Fruit fly (Drosophila melanogaster) whole organism, embryonic: Measurements from ENCODE around the gene LIMK1.

Source experiments
- Ada2b ChIP-seq: fragments of 200-800 bp; sonication (Bioruptor generic); IDR thresholded peaks from 2 replicates; pipeline ENCODE4 v1.3.6; 2022; ENCODE audit warnings: missing biosample characterization, missing genetic modification characterization
- Antp ChIP-seq: fragments of 200-800 bp; sonication (Bioruptor generic); optimal IDR thresholded peaks from 3 replicates; lab custom pipeline; 2016; ENCODE audit warnings: missing biosample characterization, missing genetic modification characterization
- CG10462 ChIP-seq: fragments of 200-800 bp; sonication (Bioruptor generic); optimal IDR thresholded peaks from 2 replicates; lab custom pipeline; 2016; ENCODE audit warnings: missing biosample characterization, missing genetic modification characterization
- CG12155 ChIP-seq: fragments of 200-800 bp; sonication (Bioruptor generic); optimal IDR thresholded peaks from 3 replicates; lab custom pipeline; 2016; ENCODE audit warnings: missing biosample characterization, missing genetic modification characterization
- CG14667 ChIP-seq: fragments of 200-800 bp; sonication (Bioruptor generic); IDR thresholded peaks from 2 replicates; pipeline ENCODE4 v1.3.6; 2022; ENCODE audit warnings: missing biosample characterization, missing genetic modification characterization
- CG14710 ChIP-seq: fragments of 200-800 bp; sonication (Bioruptor generic); optimal IDR thresholded peaks from 3 replicates; lab custom pipeline; 2019; ENCODE audit warnings: missing biosample characterization, mild to moderate bottlenecking, missing genetic modification characterization, moderate library complexity
- CG15011 ChIP-seq: fragments of 200-800 bp; sonication (Bioruptor generic); optimal IDR thresholded peaks from 3 replicates; lab custom pipeline; 2018; ENCODE audit warnings: missing biosample characterization, mild to moderate bottlenecking, missing genetic modification characterization
- CG15073 ChIP-seq: fragments of 200-800 bp; sonication (Bioruptor generic); optimal IDR thresholded peaks from 2 replicates; lab custom pipeline; 2016; ENCODE audit warnings: missing biosample characterization, missing genetic modification characterization
- CG2120 ChIP-seq: fragments of 200-800 bp; sonication (Bioruptor generic); optimal IDR thresholded peaks from 3 replicates; lab custom pipeline; 2016; ENCODE audit warnings: missing biosample characterization, missing genetic modification characterization
- CG31441 ChIP-seq: fragments of 200-800 bp; sonication (Bioruptor generic); IDR thresholded peaks from 2 replicates; pipeline ENCODE4 v1.3.6; 2022; ENCODE audit warnings: missing biosample characterization, missing genetic modification characterization
- CG4854 ChIP-seq: fragments of 200-800 bp; sonication (Bioruptor generic); optimal IDR thresholded peaks from 2 replicates; lab custom pipeline; 2016; ENCODE audit warnings: missing biosample characterization, missing genetic modification characterization, inconsistent platforms
- CG7963 ChIP-seq: fragments of 200-800 bp; sonication (Bioruptor generic); IDR thresholded peaks from 3 replicates; pipeline ENCODE4 v1.3.6; 2022; ENCODE audit warnings: missing biosample characterization, missing genetic modification characterization; ENCODE audit not compliant: partially characterized antibody
- CG8290 ChIP-seq, 3 experiments: fragments of 200-800 bp; sonication (Bioruptor generic); optimal IDR thresholded peaks; 2 replicates each; lab custom pipeline; 2016 to 2019; ENCODE audit warnings: missing biosample characterization in 3 of 3, missing genetic modification characterization in 3 of 3, mild to moderate bottlenecking in 2 of 3, moderate library complexity in 1 of 3
- CG8388 ChIP-seq: fragments of 200-800 bp; sonication (Bioruptor generic); optimal IDR thresholded peaks from 2 replicates; lab custom pipeline; 2019; ENCODE audit warnings: missing biosample characterization, mild to moderate bottlenecking, missing genetic modification characterization, moderate library complexity
- CG9437 ChIP-seq: fragments of 200-800 bp; sonication (Bioruptor generic); optimal IDR thresholded peaks from 2 replicates; lab custom pipeline; 2018; ENCODE audit warnings: missing biosample characterization, mild to moderate bottlenecking, missing genetic modification characterization
- D ChIP-seq, 2 experiments: fragments of 200-800 bp in 1 of 2; fragments of >200 bp in 1 of 2; sonication (Bioruptor generic) in 1 of 2; optimal IDR thresholded peaks; 2 replicates in 1 of 2; 3 replicates in 1 of 2; lab custom pipeline; 2017; ENCODE audit warnings: mild to moderate bottlenecking in 1 of 2, missing biosample characterization in 1 of 2, missing genetic modification characterization in 1 of 2, missing genetic modification reagents in 1 of 2
- Gsc ChIP-seq: fragments of 200-800 bp; sonication (Bioruptor generic); IDR thresholded peaks from 2 replicates; pipeline ENCODE4 v1.3.6; 2022; ENCODE audit warnings: missing biosample characterization, missing genetic modification characterization
- Hmx ChIP-seq: fragments of 200-800 bp; sonication (Bioruptor generic); optimal IDR thresholded peaks from 2 replicates; lab custom pipeline; 2016; ENCODE audit warnings: missing biosample characterization, missing genetic modification characterization
- Lim3 ChIP-seq: fragments of 200-800 bp; sonication (Bioruptor generic); IDR thresholded peaks from 2 replicates; pipeline ENCODE4 v1.3.6; 2022; ENCODE audit warnings: missing biosample characterization, missing genetic modification characterization
- MTF-1 ChIP-seq: fragments of 200-800 bp; sonication (Bioruptor generic); optimal IDR thresholded peaks from 2 replicates; lab custom pipeline; 2018; ENCODE audit warnings: missing biosample characterization, mild to moderate bottlenecking, missing genetic modification characterization, borderline replicate concordance
- NK7.1 ChIP-seq: fragments of 200-800 bp; sonication (Bioruptor generic); optimal IDR thresholded peaks from 3 replicates; lab custom pipeline; 2016; ENCODE audit warnings: missing biosample characterization, missing genetic modification characterization
- PHDP ChIP-seq: fragments of 200-800 bp; sonication (Bioruptor generic); optimal IDR thresholded peaks from 3 replicates; lab custom pipeline; 2018; ENCODE audit warnings: missing biosample characterization, mild to moderate bottlenecking, missing genetic modification characterization, moderate library complexity
- Sry-β ChIP-seq: fragments of 200-800 bp; sonication (Bioruptor generic); optimal IDR thresholded peaks from 2 replicates; lab custom pipeline; 2018; ENCODE audit warnings: missing biosample characterization, mild to moderate bottlenecking, missing genetic modification characterization, moderate library complexity
- Stat92E ChIP-seq, 3 experiments: fragments of >200 bp in 2 of 3; fragments of 200-800 bp in 1 of 3; sonication (Bioruptor generic) in 1 of 3; optimal IDR thresholded peaks; 2 replicates each; lab custom pipeline; 2017 to 2019; ENCODE audit warnings: missing biosample characterization in 3 of 3, missing genetic modification characterization in 3 of 3, mild to moderate bottlenecking in 1 of 3, moderate library complexity in 1 of 3
- Vsx1 ChIP-seq: fragments of 200-800 bp; sonication (Bioruptor generic); optimal IDR thresholded peaks from 2 replicates; lab custom pipeline; 2017; ENCODE audit warnings: missing biosample characterization, mild to moderate bottlenecking, missing genetic modification characterization, missing genetic modification reagents
- bsh ChIP-seq, 2 experiments: fragments of 200-800 bp; sonication (Bioruptor generic); optimal IDR thresholded peaks; 2 replicates each; lab custom pipeline; 2017 to 2018; ENCODE audit warnings: mild to moderate bottlenecking in 2 of 2, missing biosample characterization in 2 of 2, missing genetic modification characterization in 2 of 2, moderate library complexity in 1 of 2
- crp ChIP-seq, 2 experiments: fragments of 200-800 bp; sonication (Bioruptor generic); optimal IDR thresholded peaks; 2 replicates in 1 of 2; 3 replicates in 1 of 2; lab custom pipeline; 2017; ENCODE audit warnings: missing biosample characterization in 2 of 2, missing genetic modification characterization in 2 of 2, mild to moderate bottlenecking in 1 of 2, moderate library complexity in 1 of 2
- dan ChIP-seq: fragments of 200-800 bp; sonication (Bioruptor generic); IDR thresholded peaks from 2 replicates; pipeline ENCODE4 v1.3.6; 2022; ENCODE audit warnings: missing biosample characterization, missing genetic modification characterization
- dm ChIP-seq: fragments of 200-800 bp; sonication (Bioruptor generic); optimal IDR thresholded peaks from 3 replicates; lab custom pipeline; 2016; ENCODE audit warnings: missing biosample characterization, missing genetic modification characterization
- esg ChIP-seq: fragments of 200-800 bp; sonication (Bioruptor generic); conservative IDR thresholded peaks from 2 replicates; pipeline ENCODE4 v1.3.6; 2022; ENCODE audit warnings: missing biosample characterization, missing genetic modification characterization
- fd96Cb ChIP-seq: fragments of 200-800 bp; sonication (Bioruptor generic); optimal IDR thresholded peaks from 2 replicates; lab custom pipeline; 2018; ENCODE audit warnings: missing biosample characterization, mild to moderate bottlenecking, missing genetic modification characterization, moderate library complexity
- gcm ChIP-seq: fragments of 200-800 bp; sonication (Bioruptor generic); optimal IDR thresholded peaks from 2 replicates; lab custom pipeline; 2019; ENCODE audit warnings: missing biosample characterization, mild to moderate bottlenecking, missing genetic modification characterization, moderate library complexity
- hbn ChIP-seq: fragments of 200-800 bp; sonication (Bioruptor generic); IDR thresholded peaks from 2 replicates; pipeline ENCODE4 v1.3.6; 2022; ENCODE audit warnings: missing biosample characterization, missing genetic modification characterization; ENCODE audit not compliant: partially characterized antibody
- inv ChIP-seq: fragments of 200-800 bp; sonication (Bioruptor generic); IDR thresholded peaks from 2 replicates; pipeline ENCODE4 v1.3.6; 2022; ENCODE audit warnings: missing biosample characterization, missing genetic modification characterization; ENCODE audit not compliant: partially characterized antibody
- kah ChIP-seq: fragments of 200-800 bp; sonication (Bioruptor generic); optimal IDR thresholded peaks from 2 replicates; lab custom pipeline; 2018; ENCODE audit warnings: missing biosample characterization, mild to moderate bottlenecking, missing genetic modification characterization
- lbe ChIP-seq: fragments of 200-800 bp; sonication (Bioruptor generic); optimal IDR thresholded peaks from 2 replicates; lab custom pipeline; 2016; ENCODE audit warnings: missing biosample characterization, mild to moderate bottlenecking, missing genetic modification characterization
- maf-S ChIP-seq: fragments of 200-800 bp; sonication (Bioruptor generic); optimal IDR thresholded peaks from 2 replicates; lab custom pipeline; 2016; ENCODE audit warnings: missing biosample characterization, missing genetic modification characterization
- nom ChIP-seq: fragments of 200-800 bp; sonication (Bioruptor generic); optimal IDR thresholded peaks from 2 replicates; lab custom pipeline; 2017; ENCODE audit warnings: missing biosample characterization, missing genetic modification characterization, mild to moderate bottlenecking, moderate library complexity, missing genetic modification reagents
- oc ChIP-seq: fragments of 200-800 bp; sonication (Bioruptor generic); optimal IDR thresholded peaks from 2 replicates; lab custom pipeline; 2018; ENCODE audit warnings: missing biosample characterization, mild to moderate bottlenecking, missing genetic modification characterization, moderate library complexity
- org-1 ChIP-seq: fragments of 200-800 bp; sonication (Bioruptor generic); optimal IDR thresholded peaks from 2 replicates; lab custom pipeline; 2017; ENCODE audit warnings: missing biosample characterization, missing genetic modification characterization
- pnt ChIP-seq: fragments of 200-800 bp; sonication (Bioruptor generic); optimal IDR thresholded peaks from 3 replicates; lab custom pipeline; 2016; ENCODE audit warnings: missing biosample characterization, missing genetic modification characterization
- psq ChIP-seq: fragments of 200-800 bp; sonication (Bioruptor generic); optimal IDR thresholded peaks from 2 replicates; lab custom pipeline; 2017; ENCODE audit warnings: missing biosample characterization, missing genetic modification characterization
- schlank ChIP-seq: fragments of 200-800 bp; sonication (Bioruptor generic); optimal IDR thresholded peaks from 2 replicates; lab custom pipeline; 2018; ENCODE audit warnings: missing biosample characterization, mild to moderate bottlenecking, missing genetic modification characterization
- slou ChIP-seq: fragments of 200-800 bp; sonication (Bioruptor generic); optimal IDR thresholded peaks from 3 replicates; lab custom pipeline; 2016; ENCODE audit warnings: missing biosample characterization, missing genetic modification characterization
- sna ChIP-seq: fragments of 200-800 bp; sonication (Bioruptor generic); IDR thresholded peaks from 2 replicates; pipeline ENCODE4 v1.3.6; 2022; ENCODE audit warnings: missing biosample characterization, missing genetic modification characterization; ENCODE audit not compliant: partially characterized antibody
- sr ChIP-seq: fragments of 200-800 bp; sonication (Bioruptor generic); IDR thresholded peaks from 3 replicates; pipeline ENCODE4 v1.3.6; 2022; ENCODE audit warnings: missing biosample characterization, missing genetic modification characterization
- stwl ChIP-seq: fragments of 200-800 bp; sonication (Bioruptor generic); optimal IDR thresholded peaks from 3 replicates; lab custom pipeline; 2018; ENCODE audit warnings: missing biosample characterization, mild to moderate bottlenecking, missing genetic modification characterization, moderate library complexity
- tap ChIP-seq: fragments of 200-800 bp; optimal IDR thresholded peaks from 3 replicates; lab custom pipeline; 2019; ENCODE audit warnings: missing biosample characterization, mild to moderate bottlenecking, missing genetic modification characterization, moderate library complexity
- zen ChIP-seq: fragments of 200-800 bp; sonication (Bioruptor generic); optimal IDR thresholded peaks from 3 replicates; lab custom pipeline; 2018; ENCODE audit warnings: missing biosample characterization, mild to moderate bottlenecking, missing genetic modification characterization, moderate library complexity

Gene LIMK1

dm6 chrX:12547657-12548056 is 44.3 kb downstream of the LIMK1 start (continued):
- TF ChIP-seq gcm (GFP tag; lab: Kevin White, UChicago) (no peak), zen (tag; lab: Kevin White, UChicago) (no peak), Gsc (GFP tag; lab: Robert Waterston, UW) (no peak), maf-S (GFP tag; lab: Kevin White, UChicago) (no peak), D (optimal IDR thresholded peaks at IDR 0.05; lab: Kevin White, UChicago) (no peak), D (GFP tag; optimal IDR thresholded peaks at IDR 0.05; lab: Kevin White, UChicago) (no peak), Lim3 (GFP tag; lab: Robert Waterston, UW) (no peak), crp (GFP tag; optimal IDR thresholded peaks at IDR 0.05; lab: Kevin White, UChicago) (no peak), Ada2b (GFP tag; lab: Robert Waterston, UW) (no peak), schlank (tag; lab: Kevin White, UChicago) (no peak), CG15011 (no peak), CG14710 (no peak), sna (GFP tag; lab: Robert Waterston, UW) (no peak), CG8388 (GFP tag; lab: Kevin White, UChicago) (peak; percentile 100), CG14667 (GFP tag; lab: Robert Waterston, UW) (no peak), bsh (GFP tag; optimal IDR thresholded peaks at IDR 0.05; lab: Kevin White, UChicago) (peak in 1 of 2 experiments; percentile 57), tap (tag; lab: Kevin White, UChicago) (peak; percentile 9), Antp (GFP tag; lab: Kevin White, UChicago) (no peak), hbn (GFP tag; lab: Robert Waterston, UW) (no peak), Vsx1 (GFP tag; lab: Kevin White, UChicago) (no peak), CG4854 (GFP tag; lab: Kevin White, UChicago) (no peak), CG10462 (GFP tag; lab: Kevin White, UChicago) (no peak), CG9437 (GFP tag; lab: Kevin White, UChicago) (no peak), NK7.1 (GFP tag; lab: Kevin White, UChicago) (no peak), Sry-β (no peak), kah (GFP tag; lab: Kevin White, UChicago) (peak; percentile 16), pnt (no peak), sr (GFP tag; lab: Robert Waterston, UW) (no peak), esg (no peak; the same call in 1 of the 2 replicates), lbe (GFP tag; lab: Kevin White, UChicago) (no peak), Hmx (GFP tag; lab: Kevin White, UChicago) (no peak), CG8290 (GFP tag; optimal IDR thresholded peaks at IDR 0.05; lab: Kevin White, UChicago) (no peak), CG8290 (tag; optimal IDR thresholded peaks at IDR 0.05; lab: Kevin White, UChicago) (no peak), CG12155 (GFP tag; lab: Kevin White, UChicago) (no peak), CG15073 (no peak), CG31441 (0 out of 2 replicates have a peak, but pooled peaks have one; percentile 18), stwl (no peak), slou (no peak), Stat92E (GFP tag; optimal IDR thresholded peaks at IDR 0.05; lab: Kevin White, UChicago) (no peak), dan (GFP tag; lab: Robert Waterston, UW) (no peak), nom (no peak), CG7963 (GFP tag; lab: Robert Waterston, UW) (no peak), org-1 (no peak), psq (GFP tag; lab: Kevin White, UChicago) (no peak), MTF-1 (GFP tag; lab: Kevin White, UChicago) (no peak), fd96Cb (tag; lab: Kevin White, UChicago) (peak; percentile 14), CG2120 (GFP tag; lab: Kevin White, UChicago) (peak; percentile 49), dm (no peak), PHDP (tag; lab: Kevin White, UChicago) (peak; percentile 50), oc (tag; lab: Kevin White, UChicago) (no peak), inv (GFP tag; lab: Robert Waterston, UW) (no peak)
